Worm (Caenorhabditis elegans): ENCODE data around the gene Y50D7A.10.

Gene Y50D7A.10

ce11 chrIII:351860-352456, 36.7 kb downstream of the Y50D7A.10 start:
- TF ChIP-seq nhr-25 (tag; optimal IDR thresholded peaks at IDR 0.05) (peak; percentile 85), nfya-1 (tag; optimal IDR thresholded peaks at IDR 0.05; ENCODE audit: insufficient read depth) (peak; percentile 28), nhr-23 (tag; optimal IDR thresholded peaks at IDR 0.05) (peak; percentile 50), nhr-43 (tag; optimal IDR thresholded peaks at IDR 0.05; ENCODE audit: poor library complexity, severe bottlenecking) (no peak), nhr-11 (tag; optimal IDR thresholded peaks at IDR 0.05) (no peak), pqm-1 (tag; optimal IDR thresholded peaks at IDR 0.05) (no peak), nhr-237 (tag; optimal IDR thresholded peaks at IDR 0.05) (no peak)

ce11 chrIII:352992-353391, 37.7 kb downstream of the Y50D7A.10 start:
- TF ChIP-seq fkh-2 (tag; optimal IDR thresholded peaks at IDR 0.05) (no peak), fkh-10 (GFP tag; optimal IDR thresholded peaks at IDR 0.05) (no peak), elt-3 (tag; optimal IDR thresholded peaks at IDR 0.05) (no peak), mdl-1 (tag; optimal IDR thresholded peaks at IDR 0.05) (no peak), nhr-77 (tag; optimal IDR thresholded peaks at IDR 0.05) (no peak), mml-1 (tag; optimal IDR thresholded peaks at IDR 0.05) (no peak), nhr-76 (tag; optimal IDR thresholded peaks at IDR 0.05) (no peak)

DNA sequence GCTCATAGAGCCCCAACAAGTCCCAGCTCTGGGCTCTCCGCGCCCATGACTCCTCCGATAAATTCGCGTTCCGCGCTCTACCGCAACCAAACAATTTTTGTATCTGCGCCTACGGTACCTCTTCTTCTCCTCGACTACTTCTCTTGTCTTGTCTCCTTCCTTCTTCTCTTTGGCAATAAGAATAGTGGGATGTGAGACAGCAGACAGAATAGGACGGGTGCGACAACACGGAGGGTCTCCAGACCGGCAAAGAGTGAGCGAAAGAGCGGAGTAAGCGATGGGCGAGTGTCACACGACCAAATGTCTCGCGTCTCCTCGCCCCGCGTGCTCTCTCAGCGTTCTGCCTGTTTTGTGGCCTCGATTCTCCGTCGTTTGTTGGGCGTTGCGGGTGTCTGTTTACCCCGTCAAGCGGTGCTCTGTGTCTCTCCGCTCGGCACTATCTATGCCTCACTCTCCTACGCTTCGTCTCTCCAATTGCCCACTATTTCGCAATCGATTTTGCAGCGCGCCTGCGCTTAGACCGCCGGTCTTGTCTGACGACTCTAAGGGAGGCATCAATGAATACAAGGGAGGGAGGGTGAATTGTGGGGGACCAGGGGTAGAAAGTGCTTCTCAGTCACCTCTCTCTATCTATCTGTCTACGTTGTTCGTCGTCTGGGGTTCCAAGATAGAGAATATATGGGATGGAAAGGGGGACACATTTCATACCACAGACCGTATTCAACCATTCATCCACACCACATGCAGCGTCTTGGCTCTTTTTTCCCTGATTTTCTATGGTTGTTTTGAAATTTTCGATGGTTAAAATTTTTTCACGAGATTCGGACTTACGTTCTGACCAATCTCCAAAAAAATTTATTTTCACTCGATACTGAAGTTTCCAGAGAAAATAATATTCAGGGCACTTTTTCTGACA, 39.5 kb downstream of the Y50D7A.10 start, which contains the start of gene gei-4:
Gene gei-4 (minus strand): TSS at position 256 of the 916 bp plus-strand sequence.
- TF ChIP-seq nhr-237 (tag; optimal IDR thresholded peaks at IDR 0.05), result no peak
- no peak for TF ChIP-seq daf-12 (tag; optimal IDR thresholded peaks at IDR 0.05)
- peak; percentile 22 for TF ChIP-seq pha-4 (tag; optimal IDR thresholded peaks at IDR 0.05)
- peak; percentile 47 for TF ChIP-seq snpc-4 (tag; optimal IDR thresholded peaks at IDR 0.05)
- TF ChIP-seq unc-39 (tag; optimal IDR thresholded peaks at IDR 0.05), result no peak
- TF ChIP-seq elt-3 (tag; optimal IDR thresholded peaks at IDR 0.05), result no peak
- TF ChIP-seq fkh-10 (GFP tag; optimal IDR thresholded peaks at IDR 0.05), result peak; percentile 50
- no peak for TF ChIP-seq egl-27 (tag; optimal IDR thresholded peaks at IDR 0.05)
- peak; percentile 53 for TF ChIP-seq fkh-2 (tag; optimal IDR thresholded peaks at IDR 0.05)
- peak; percentile 42 for TF ChIP-seq unc-62 (GFP tag; optimal IDR thresholded peaks at IDR 0.05)
- no peak for TF ChIP-seq ZK546.5 (tag; optimal IDR thresholded peaks at IDR 0.05)
- peak; percentile 97 for TF ChIP-seq ceh-28 (tag; optimal IDR thresholded peaks at IDR 0.05)
- TF ChIP-seq ceh-82 (tag; optimal IDR thresholded peaks at IDR 0.05), result peak; percentile 13
- peak; percentile 79 for TF ChIP-seq nhr-23 (tag; optimal IDR thresholded peaks at IDR 0.05)
- no peak for TF ChIP-seq nhr-76 (tag; optimal IDR thresholded peaks at IDR 0.05)
- peak; percentile 20 for TF ChIP-seq nhr-77 (tag; optimal IDR thresholded peaks at IDR 0.05)
- TF ChIP-seq lin-15B (tag; optimal IDR thresholded peaks at IDR 0.05), result peak; percentile 57
- no peak for TF ChIP-seq zag-1 (tag; optimal IDR thresholded peaks at IDR 0.05)
- TF ChIP-seq eor-1 (tag; optimal IDR thresholded peaks at IDR 0.05), result peak; percentile 61 to 67
- peak; percentile 80 for TF ChIP-seq nfya-1 (tag; optimal IDR thresholded peaks at IDR 0.05; ENCODE audit: insufficient read depth)
- peak; percentile 82 for TF ChIP-seq egl-5 (tag; optimal IDR thresholded peaks at IDR 0.05)
- no peak for TF ChIP-seq fos-1 (tag; optimal IDR thresholded peaks at IDR 0.05)
- TF ChIP-seq skn-1 (tag; optimal IDR thresholded peaks at IDR 0.05), result no peak
- TF ChIP-seq R02D3.7 (tag; optimal IDR thresholded peaks at IDR 0.05), result peak; percentile 48
- TF ChIP-seq nhr-25 (tag; optimal IDR thresholded peaks at IDR 0.05), result peak; percentile 85
- no peak for TF ChIP-seq aly-2 (tag; optimal IDR thresholded peaks at IDR 0.05)
- peak; percentile 74 for TF ChIP-seq mdl-1 (tag; optimal IDR thresholded peaks at IDR 0.05)
- TF ChIP-seq elt-2 (tag; optimal IDR thresholded peaks at IDR 0.05), result peak; percentile 71
- TF ChIP-seq nhr-43 (tag; optimal IDR thresholded peaks at IDR 0.05; ENCODE audit: poor library complexity, severe bottlenecking), result peak; percentile 74
- no peak for TF ChIP-seq nhr-12 (tag; optimal IDR thresholded peaks at IDR 0.05)
- TF ChIP-seq elt-1 (tag; optimal IDR thresholded peaks at IDR 0.05), result peak; percentile 57
- TF ChIP-seq tbx-2 (tag; optimal IDR thresholded peaks at IDR 0.05), result peak; percentile 67
- TF ChIP-seq nhr-28 (tag; optimal IDR thresholded peaks at IDR 0.05), result no peak
- TF ChIP-seq jun-1 (tag; optimal IDR thresholded peaks at IDR 0.05), result peak; percentile 82
- peak; percentile 59 for TF ChIP-seq nhr-11 (tag; optimal IDR thresholded peaks at IDR 0.05)
- TF ChIP-seq ztf-11 (tag; optimal IDR thresholded peaks at IDR 0.05), result no peak
- TF ChIP-seq pqm-1 (tag; optimal IDR thresholded peaks at IDR 0.05), result peak; percentile 54
- TF ChIP-seq ama-1 (optimal IDR thresholded peaks at IDR 0.05), result peak; percentile 49
- TF ChIP-seq hmg-11 (tag; optimal IDR thresholded peaks at IDR 0.05), result peak; percentile 100
- TF ChIP-seq nhr-67 (tag; optimal IDR thresholded peaks at IDR 0.05), result no peak
- TF ChIP-seq lsy-12 (tag; optimal IDR thresholded peaks at IDR 0.05), result peak; percentile 83
- no peak for TF ChIP-seq sea-2 (GFP tag; optimal IDR thresholded peaks at IDR 0.05)
- TF ChIP-seq ceh-16 (tag; optimal IDR thresholded peaks at IDR 0.05), result no peak
- no peak for TF ChIP-seq mml-1 (tag; optimal IDR thresholded peaks at IDR 0.05)
- TF ChIP-seq lin-39 (tag; optimal IDR thresholded peaks at IDR 0.05), result peak; percentile 78

Measured in whole organism, L3 larva.